Fruit fly (Drosophila melanogaster) whole organism, pupa: Measurements from ENCODE around the gene AdipoR.

Source experiments
- CG10348 ChIP-seq: fragments of 200-800 bp; sonication (Bioruptor generic); IDR thresholded peaks from 2 replicates; pipeline ENCODE4 v1.3.6; 2022; ENCODE audit warnings: missing biosample characterization, missing genetic modification characterization
- CG12605 ChIP-seq: fragments of 200-800 bp; sonication (Bioruptor generic); IDR thresholded peaks from 2 replicates; pipeline ENCODE4 v1.3.6; 2022; ENCODE audit warnings: missing biosample characterization, missing genetic modification characterization
- CG4496 ChIP-seq: fragments of 200-800 bp; sonication (Bioruptor generic); IDR thresholded peaks from 3 replicates; pipeline ENCODE4 v1.3.6; 2022; ENCODE audit warnings: missing biosample characterization, missing genetic modification characterization
- CG8159 ChIP-seq: fragments of 200-800 bp; sonication (Bioruptor generic); optimal IDR thresholded peaks from 3 replicates; lab custom pipeline; 2018; ENCODE audit warnings: missing biosample characterization, mild to moderate bottlenecking, missing genetic modification characterization, moderate library complexity
- CG8301 ChIP-seq: fragments of 200-800 bp; sonication (Bioruptor generic); optimal IDR thresholded peaks from 2 replicates; lab custom pipeline; 2018; ENCODE audit warnings: missing biosample characterization, mild to moderate bottlenecking, missing genetic modification characterization
- fd96Ca ChIP-seq: fragments of 200-800 bp; sonication (Bioruptor generic); IDR thresholded peaks from 3 replicates; pipeline ENCODE4 v1.3.6; 2022; ENCODE audit warnings: missing biosample characterization, missing genetic modification characterization
- gl ChIP-seq: fragments of 200-800 bp; sonication (Bioruptor generic); optimal IDR thresholded peaks from 2 replicates; lab custom pipeline; 2018; ENCODE audit warnings: missing biosample characterization, mild to moderate bottlenecking, missing genetic modification characterization
- rn ChIP-seq: fragments of 200-800 bp; sonication (Bioruptor generic); IDR thresholded peaks from 2 replicates; pipeline ENCODE4 v1.3.6; 2022; ENCODE audit warnings: missing biosample characterization, missing genetic modification characterization

DNA sequence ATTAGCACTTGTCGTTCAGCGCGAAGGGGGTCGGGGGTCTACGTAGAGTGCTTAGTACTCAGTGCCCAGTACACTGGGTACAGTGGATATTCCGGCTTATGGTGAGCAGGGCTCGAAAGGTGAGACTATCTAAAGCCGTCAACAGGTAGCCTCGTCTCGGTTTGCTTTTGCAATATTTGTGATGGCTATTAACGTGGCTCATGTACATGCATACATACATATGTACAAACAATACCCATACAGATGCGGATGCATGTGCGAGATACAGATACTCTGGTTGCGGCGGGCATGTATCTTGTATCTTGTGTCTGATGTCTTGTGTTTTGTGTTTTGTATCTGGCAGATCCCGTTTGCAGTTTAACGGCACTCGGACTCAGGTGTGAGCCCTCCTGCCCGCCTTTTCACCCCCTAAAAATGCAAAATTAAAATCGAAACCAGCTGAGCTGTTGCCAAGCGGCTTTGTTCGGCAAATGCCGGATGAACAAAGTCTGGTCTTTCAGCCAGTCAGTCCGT lies 20.0 kb downstream of the AdipoR start:
- TF ChIP-seq CG12605 (GFP tag; lab: Robert Waterston, UW) (no peak), rn (GFP tag; lab: Robert Waterston, UW) (no peak), CG8159 (tag; lab: Kevin White, UChicago) (no peak), CG4496 (GFP tag; lab: Robert Waterston, UW) (no peak; the same call in 2 of the 3 replicates), CG10348 (GFP tag; lab: Robert Waterston, UW) (no peak), fd96Ca (no peak), gl (tag; lab: Kevin White, UChicago) (no peak), CG8301 (tag; lab: Kevin White, UChicago) (no peak)
